Worm (Caenorhabditis elegans) whole organism, mixed stage, embryonic: ENCODE results near the gene Y38E10A.22.

Experiments
- bed-3 ChIP-seq: fragments of 200-800 bp; sonication (Bioruptor generic); optimal IDR thresholded peaks from 3 replicates; lab custom pipeline; 2018; ENCODE audit warnings: mild to moderate bottlenecking, missing genetic modification characterization, moderate library complexity, missing compliant biosample characterization
- blmp-1 ChIP-seq: fragments of 150-350 bp; optimal IDR thresholded peaks from 2 replicates; lab custom pipeline; 2014; ENCODE audit warnings: missing biosample characterization, missing genetic modification characterization
- ceh-39 ChIP-seq: fragments of 150-350 bp; optimal IDR thresholded peaks from 2 replicates; lab custom pipeline; 2014; ENCODE audit warnings: missing biosample characterization, missing genetic modification characterization
- ceh-43 ChIP-seq: fragments of 200-800 bp; sonication (Bioruptor generic); optimal IDR thresholded peaks from 2 replicates; lab custom pipeline; 2018; ENCODE audit warnings: mild to moderate bottlenecking, missing genetic modification characterization, moderate library complexity, missing compliant biosample characterization
- ceh-83 ChIP-seq: fragments of 200-800 bp; sonication (Bioruptor generic); optimal IDR thresholded peaks from 2 replicates; lab custom pipeline; 2018; ENCODE audit warnings: mild to moderate bottlenecking, missing genetic modification characterization, missing compliant biosample characterization
- ces-1 ChIP-seq: fragments of 150-350 bp; optimal IDR thresholded peaks from 2 replicates; lab custom pipeline; 2014; ENCODE audit warnings: missing biosample characterization, missing genetic modification reagents, missing genetic modification characterization
- cnd-1 ChIP-seq: fragments of 200-800 bp; sonication (Bioruptor generic); optimal IDR thresholded peaks from 2 replicates; lab custom pipeline; 2018; ENCODE audit warnings: mild to moderate bottlenecking, missing genetic modification characterization, missing compliant biosample characterization
- drap-1 ChIP-seq: fragments of 200-800 bp; sonication (Bioruptor generic); optimal IDR thresholded peaks from 3 replicates; lab custom pipeline; 2018; ENCODE audit warnings: mild to moderate bottlenecking, missing genetic modification characterization, missing compliant biosample characterization
- elt-1 ChIP-seq: sonication (generic microtip); optimal IDR thresholded peaks from 2 replicates; lab custom pipeline; 2017; ENCODE audit warnings: missing genetic modification characterization, mild to moderate bottlenecking, missing compliant biosample characterization, antibody characterized with exemption, moderate library complexity, borderline replicate concordance; ENCODE audit not compliant: insufficient read depth
- elt-3 ChIP-seq: fragments of 150-350 bp; optimal IDR thresholded peaks from 2 replicates; lab custom pipeline; 2014; ENCODE audit warnings: missing biosample characterization, missing genetic modification characterization
- flh-1 ChIP-seq: fragments of 200-800 bp; sonication (Bioruptor generic); optimal IDR thresholded peaks from 2 replicates; lab custom pipeline; 2018; ENCODE audit warnings: mild to moderate bottlenecking, missing genetic modification characterization, moderate library complexity, missing compliant biosample characterization
- ham-2 ChIP-seq: fragments of 200-800 bp; sonication (Bioruptor generic); optimal IDR thresholded peaks from 2 replicates; lab custom pipeline; 2018; ENCODE audit warnings: mild to moderate bottlenecking, missing genetic modification characterization, missing compliant biosample characterization
- hlh-1 ChIP-seq: fragments of 150-350 bp; optimal IDR thresholded peaks from 2 replicates; lab custom pipeline; 2014; ENCODE audit warnings: missing biosample characterization, missing genetic modification reagents, missing genetic modification characterization
- lin-13 ChIP-seq: fragments of 150-350 bp; optimal IDR thresholded peaks from 2 replicates; lab custom pipeline; 2014; ENCODE audit warnings: missing biosample characterization, missing genetic modification characterization
- lin-32 ChIP-seq: fragments of 200-800 bp; sonication (Bioruptor generic); optimal IDR thresholded peaks from 2 replicates; lab custom pipeline; 2018; ENCODE audit warnings: mild to moderate bottlenecking, missing genetic modification characterization, missing compliant biosample characterization
- lsy-2 ChIP-seq: fragments of 150-350 bp; optimal IDR thresholded peaks from 2 replicates; lab custom pipeline; 2014; ENCODE audit warnings: missing biosample characterization, missing genetic modification characterization
- mab-5 ChIP-seq: fragments of 150-350 bp; optimal IDR thresholded peaks from 2 replicates; lab custom pipeline; 2014; ENCODE audit warnings: missing biosample characterization, missing genetic modification characterization
- mep-1 ChIP-seq: fragments of 150-350 bp; optimal IDR thresholded peaks from 2 replicates; lab custom pipeline; 2017; ENCODE audit warnings: missing biosample characterization, missing genetic modification reagents, missing genetic modification characterization, inconsistent platforms
- mls-2 ChIP-seq: sonication (generic microtip); optimal IDR thresholded peaks from 2 replicates; lab custom pipeline; 2016; ENCODE audit warnings: mild to moderate bottlenecking, missing genetic modification characterization, moderate library complexity, missing compliant biosample characterization
- nhr-12 ChIP-seq: fragments of 150-350 bp; optimal IDR thresholded peaks from 2 replicates; lab custom pipeline; 2014; ENCODE audit warnings: missing biosample characterization, missing genetic modification characterization
- nhr-2 ChIP-seq: fragments of 150-350 bp; optimal IDR thresholded peaks from 2 replicates; lab custom pipeline; 2014; ENCODE audit warnings: missing biosample characterization, missing genetic modification characterization
- nhr-237 ChIP-seq: fragments of 150-350 bp; optimal IDR thresholded peaks from 2 replicates; lab custom pipeline; 2014; ENCODE audit warnings: missing biosample characterization, missing genetic modification characterization
- nhr-28 ChIP-seq: fragments of 150-350 bp; optimal IDR thresholded peaks from 2 replicates; lab custom pipeline; 2014; ENCODE audit warnings: missing biosample characterization, missing genetic modification characterization
- nhr-76 ChIP-seq: sonication (generic microtip); optimal IDR thresholded peaks from 2 replicates; lab custom pipeline; 2017; ENCODE audit warnings: missing biosample characterization, missing genetic modification characterization
- pha-4 ChIP-seq: fragments of 150-350 bp; optimal IDR thresholded peaks from 2 replicates; lab custom pipeline; 2018; ENCODE audit warnings: missing biosample characterization, missing genetic modification reagents, missing genetic modification characterization
- sem-2 ChIP-seq: fragments of 200-800 bp; sonication (Bioruptor generic); optimal IDR thresholded peaks from 2 replicates; lab custom pipeline; 2018; ENCODE audit warnings: mild to moderate bottlenecking, missing genetic modification characterization, missing compliant biosample characterization
- snpc-4 ChIP-seq: fragments of 150-350 bp; optimal IDR thresholded peaks from 2 replicates; lab custom pipeline; 2014; ENCODE audit warnings: missing biosample characterization, missing genetic modification characterization
- sptf-1 ChIP-seq: sonication (generic microtip); optimal IDR thresholded peaks from 2 replicates; lab custom pipeline; 2017; ENCODE audit warnings: mild to moderate bottlenecking, missing genetic modification characterization, moderate library complexity, missing compliant biosample characterization
- tbx-8 ChIP-seq: fragments of 200-800 bp; sonication (Bioruptor generic); optimal IDR thresholded peaks from 2 replicates; lab custom pipeline; 2018; ENCODE audit warnings: mild to moderate bottlenecking, missing genetic modification characterization, moderate library complexity, missing compliant biosample characterization
- unc-120 ChIP-seq: sonication (generic microtip); optimal IDR thresholded peaks from 2 replicates; lab custom pipeline; 2017; ENCODE audit warnings: missing genetic modification characterization, missing compliant biosample characterization; ENCODE audit not compliant: poor library complexity, severe bottlenecking
- unc-39 ChIP-seq: fragments of 150-350 bp; optimal IDR thresholded peaks from 2 replicates; lab custom pipeline; 2014; ENCODE audit warnings: missing biosample characterization, missing genetic modification characterization
- unc-62 ChIP-seq: fragments of 150-350 bp; optimal IDR thresholded peaks from 2 replicates; lab custom pipeline; 2014; ENCODE audit warnings: missing biosample characterization, missing genetic modification reagents, missing genetic modification characterization
- zip-8 ChIP-seq: fragments of 150-350 bp; optimal IDR thresholded peaks from 2 replicates; lab custom pipeline; 2014; ENCODE audit warnings: missing biosample characterization, missing genetic modification characterization
- ztf-11 ChIP-seq: fragments of 150-350 bp; optimal IDR thresholded peaks from 2 replicates; lab custom pipeline; 2014; ENCODE audit warnings: missing biosample characterization, missing genetic modification characterization

Y38E10A.22 gene

DNA sequence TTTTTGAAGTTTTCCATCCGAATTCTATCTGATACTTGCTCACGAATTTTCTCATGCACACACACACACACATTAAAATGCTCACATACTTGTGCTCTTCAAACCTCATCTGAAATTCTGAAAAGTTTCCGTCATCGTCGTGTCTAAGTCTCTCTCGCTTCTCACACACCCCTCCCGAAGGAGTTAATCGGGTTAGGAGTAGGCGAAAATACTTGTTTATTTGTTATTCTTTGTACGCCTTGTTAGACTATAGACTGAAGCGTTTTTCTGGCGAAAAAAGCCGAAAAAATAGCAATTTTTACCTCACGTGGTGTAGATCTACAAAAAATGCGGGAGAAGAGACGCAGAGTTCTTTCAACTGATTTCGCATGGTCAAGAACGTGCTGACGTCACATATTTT is 13.3 kb upstream of the Y38E10A.22 start:
- peak; percentile 64 for TF ChIP-seq ces-1 (GFP tag; lab: Kevin White, UChicago)
- no peak for TF ChIP-seq elt-3

DNA sequence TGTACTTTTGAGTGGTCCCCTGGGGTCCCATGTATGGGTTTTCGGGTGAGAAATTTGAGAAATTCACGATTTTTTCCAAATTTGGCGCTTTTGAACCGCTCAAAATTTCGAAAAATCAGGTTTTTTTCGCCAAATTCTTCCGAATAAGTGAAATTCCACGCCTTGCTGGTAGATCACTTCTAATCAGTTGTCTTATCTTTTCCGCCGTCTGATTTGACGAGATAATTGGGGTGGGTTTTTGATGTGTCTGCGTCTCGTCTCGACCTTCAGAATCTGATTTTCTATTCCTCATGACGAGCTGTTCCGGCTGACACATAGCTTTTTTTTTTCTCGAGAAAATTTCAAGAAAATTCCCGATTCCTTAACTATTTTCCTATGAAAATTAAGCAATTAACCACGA is 11.7 kb upstream of the Y38E10A.22 start:
- TF ChIP-seq zip-8 (tag; lab: Kevin White, UChicago) (no peak), sem-2 (GFP tag; lab: Kevin White, UChicago) (no peak), lsy-2 (tag; lab: Kevin White, UChicago) (no peak), mep-1 (tag; lab: Kevin White, UChicago) (no peak), elt-1 (peak; percentile 35), drap-1 (GFP tag; lab: Kevin White, UChicago) (no peak), elt-3 (peak; percentile 18), mab-5 (tag; lab: Kevin White, UChicago) (no peak), ceh-43 (GFP tag; lab: Kevin White, UChicago) (no peak), unc-62 (GFP tag; lab: Kevin White, UChicago) (peak; percentile 42), blmp-1 (no peak), lin-13 (tag; lab: Kevin White, UChicago) (no peak), lin-32 (GFP tag; lab: Kevin White, UChicago) (no peak)

DNA sequence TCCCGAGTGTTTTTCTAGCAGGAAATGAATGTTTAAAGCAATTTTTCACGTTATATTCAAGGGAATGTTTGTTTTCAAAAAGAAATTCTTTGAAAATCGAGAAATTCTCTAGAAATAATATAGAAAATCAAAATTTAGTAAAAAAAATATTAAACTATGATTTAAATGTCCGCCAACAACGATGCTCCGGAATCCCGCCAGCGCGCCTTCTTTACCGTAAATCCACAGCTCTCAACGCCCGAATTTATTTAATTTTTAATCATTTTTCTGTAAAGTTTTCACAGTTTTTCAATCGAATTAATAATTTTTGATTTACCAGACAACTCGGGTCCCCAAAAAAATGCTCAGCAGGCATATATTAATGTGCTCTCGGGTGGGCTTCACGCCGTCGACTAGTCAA is 2.0 kb upstream of the Y38E10A.22 start, which contains the start of the genes Y38E10A.33 and cox-10:
Gene Y38E10A.33 (minus strand): TSS at position 12 of the 400 bp plus-strand sequence.
Gene cox-10 (plus strand): TSS at position 320 of the 400 bp plus-strand sequence.
- TF ChIP-seq pha-4 (tag; lab: Kevin White, UChicago) (peak; percentile 6), elt-1 (no peak), unc-39 (tag; lab: Kevin White, UChicago) (no peak), nhr-28 (tag; lab: Kevin White, UChicago) (no peak), unc-62 (GFP tag; lab: Kevin White, UChicago) (no peak), lin-13 (tag; lab: Kevin White, UChicago) (peak; percentile 48), lin-32 (GFP tag; lab: Kevin White, UChicago) (no peak), nhr-2 (tag; lab: Kevin White, UChicago) (no peak), sem-2 (GFP tag; lab: Kevin White, UChicago) (no peak), ceh-83 (GFP tag; lab: Kevin White, UChicago) (no peak), lsy-2 (tag; lab: Kevin White, UChicago) (peak; percentile 45), sptf-1 (tag; lab: Kevin White, UChicago) (no peak), hlh-1 (no peak), flh-1 (GFP tag; lab: Kevin White, UChicago) (no peak), bed-3 (GFP tag; lab: Kevin White, UChicago) (no peak), snpc-4 (tag; lab: Kevin White, UChicago) (no peak), tbx-8 (GFP tag; lab: Kevin White, UChicago) (no peak), mls-2 (tag; lab: Kevin White, UChicago) (no peak), ces-1 (GFP tag; lab: Kevin White, UChicago) (peak; percentile 67), ceh-43 (GFP tag; lab: Kevin White, UChicago) (no peak), nhr-237 (tag; lab: Kevin White, UChicago) (no peak), mab-5 (tag; lab: Kevin White, UChicago) (no peak)

DNA sequence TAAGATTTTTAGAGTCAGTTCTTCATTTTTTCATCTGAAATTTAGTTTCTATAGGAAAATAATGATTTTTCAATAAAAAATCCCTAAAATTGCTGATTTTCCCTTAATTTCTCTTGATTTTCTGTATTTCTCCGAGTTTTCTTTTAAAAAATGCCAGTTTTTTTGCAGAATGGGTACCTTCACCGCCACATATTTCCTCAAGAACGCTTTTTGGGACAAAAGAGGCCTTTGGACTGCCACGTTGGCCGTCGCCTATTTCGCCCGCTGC is 1.2 kb upstream of the Y38E10A.22 start, which contains the start of gene Y38E10A.24:
Gene Y38E10A.24 (plus strand): TSS at position 169 of the 268 bp plus-strand sequence.
- TF ChIP-seq nhr-2 (tag; lab: Kevin White, UChicago) = no peak
- no peak for TF ChIP-seq lin-32 (GFP tag; lab: Kevin White, UChicago)
- no peak for TF ChIP-seq ceh-43 (GFP tag; lab: Kevin White, UChicago)
- TF ChIP-seq drap-1 (GFP tag; lab: Kevin White, UChicago) = no peak
- TF ChIP-seq lin-13 (tag; lab: Kevin White, UChicago) = no peak
- TF ChIP-seq, all 35 proteins: peak for 0

DNA sequence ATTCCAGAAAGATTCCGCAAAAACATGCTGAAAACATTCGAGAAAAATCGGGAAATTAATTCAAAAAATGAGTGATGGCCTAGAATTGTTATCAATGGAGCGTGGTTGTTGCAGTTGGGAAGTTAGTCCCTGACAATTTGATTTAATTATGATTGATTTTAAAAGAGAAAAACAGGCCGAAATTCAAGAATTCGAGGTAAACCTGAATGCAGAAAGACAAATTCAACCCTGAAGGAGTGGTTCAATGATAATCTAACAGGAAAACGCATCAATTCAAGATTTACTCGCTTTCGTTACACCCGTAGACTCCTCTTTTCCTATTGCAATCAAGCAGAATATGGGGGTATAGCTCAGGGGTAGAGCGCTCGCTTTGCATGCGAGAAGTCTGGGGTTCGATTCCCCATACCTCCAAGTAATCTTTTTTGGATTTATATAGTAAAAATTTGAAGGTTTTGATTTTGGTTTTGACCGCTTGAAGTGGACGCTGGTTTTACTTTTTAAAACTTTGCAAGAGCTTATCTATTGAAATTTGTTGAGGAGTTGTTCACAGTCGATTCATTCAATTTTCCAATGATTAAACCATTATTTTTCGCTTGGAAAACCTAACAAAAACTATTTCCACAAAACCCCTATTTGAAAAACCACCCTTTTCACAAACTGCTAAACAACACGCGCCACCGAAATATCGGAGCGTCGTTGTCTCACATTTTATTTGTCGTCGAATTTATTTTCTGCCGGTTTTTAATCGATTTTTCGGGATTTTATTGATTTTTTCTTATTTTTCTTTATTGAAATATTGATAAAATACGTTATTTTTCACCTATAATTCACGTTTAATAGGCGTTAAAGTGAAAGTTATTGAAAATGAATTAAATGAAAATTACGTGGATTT is 611 bp upstream of the Y38E10A.22 start:
- TF ChIP-seq lin-32 (GFP tag; lab: Kevin White, UChicago) (no peak), blmp-1 (peak; percentile 21), tbx-8 (GFP tag; lab: Kevin White, UChicago) (peak; percentile 13), cnd-1 (tag; lab: Kevin White, UChicago) (peak; percentile 51), ztf-11 (no peak), nhr-2 (tag; lab: Kevin White, UChicago) (no peak), ham-2 (peak; percentile 27), unc-62 (GFP tag; lab: Kevin White, UChicago) (peak; percentile 8), lin-13 (tag; lab: Kevin White, UChicago) (peak; percentile 33), drap-1 (GFP tag; lab: Kevin White, UChicago) (peak; percentile 47), mls-2 (tag; lab: Kevin White, UChicago) (peak; percentile 60), sptf-1 (tag; lab: Kevin White, UChicago) (peak; percentile 48), nhr-76 (tag; lab: Kevin White, UChicago) (no peak), snpc-4 (tag; lab: Kevin White, UChicago) (no peak), elt-1 (no peak), nhr-12 (tag; lab: Kevin White, UChicago) (no peak), pha-4 (tag; lab: Kevin White, UChicago) (peak; percentile 47), nhr-237 (tag; lab: Kevin White, UChicago) (peak; percentile 55), flh-1 (GFP tag; lab: Kevin White, UChicago) (no peak), sem-2 (GFP tag; lab: Kevin White, UChicago) (peak; percentile 37), elt-3 (no peak), lsy-2 (tag; lab: Kevin White, UChicago) (peak; percentile 36), unc-120 (no peak), zip-8 (tag; lab: Kevin White, UChicago) (no peak), mab-5 (tag; lab: Kevin White, UChicago) (no peak), unc-39 (tag; lab: Kevin White, UChicago) (no peak), bed-3 (GFP tag; lab: Kevin White, UChicago) (peak; percentile 15), ceh-43 (GFP tag; lab: Kevin White, UChicago) (no peak), ces-1 (GFP tag; lab: Kevin White, UChicago) (peak; percentile 96), ceh-39 (tag; lab: Kevin White, UChicago) (peak; percentile 18)
